Worm (Caenorhabditis elegans) whole organism, L3 larva: ENCODE results near the gene ZC84.6.
A peak's percentile ranks its signal among the peaks of the same experiment; 100 is the strongest.

Source experiments
- R02D3.7 ChIP-seq: fragments of 150-350 bp; optimal IDR thresholded peaks from 2 replicates; lab custom pipeline; 2014; ENCODE audit warnings: missing biosample characterization, missing genetic modification characterization
- ZK546.5 ChIP-seq: sonication (generic microtip); optimal IDR thresholded peaks from 2 replicates; lab custom pipeline; 2017; ENCODE audit warnings: missing biosample characterization, missing genetic modification characterization
- aly-2 ChIP-seq: fragments of 150-350 bp; optimal IDR thresholded peaks from 2 replicates; lab custom pipeline; 2014; ENCODE audit warnings: missing biosample characterization, missing genetic modification characterization
- ama-1 ChIP-seq: fragments of 150-350 bp; optimal IDR thresholded peaks from 2 replicates; lab custom pipeline; 2018
- ceh-16 ChIP-seq: sonication (generic microtip); optimal IDR thresholded peaks from 2 replicates; lab custom pipeline; 2017; ENCODE audit warnings: missing biosample characterization, missing genetic modification characterization
- ceh-28 ChIP-seq: fragments of 150-350 bp; optimal IDR thresholded peaks from 2 replicates; lab custom pipeline; 2014; ENCODE audit warnings: missing biosample characterization, missing genetic modification reagents, missing genetic modification characterization
- ceh-82 ChIP-seq: fragments of 150-350 bp; optimal IDR thresholded peaks from 2 replicates; lab custom pipeline; 2014; ENCODE audit warnings: missing biosample characterization, missing genetic modification characterization
- daf-12 ChIP-seq: fragments of 150-350 bp; optimal IDR thresholded peaks from 2 replicates; lab custom pipeline; 2014; ENCODE audit warnings: missing biosample characterization, missing genetic modification reagents, missing genetic modification characterization
- egl-5 ChIP-seq: fragments of 150-350 bp; optimal IDR thresholded peaks from 2 replicates; lab custom pipeline; 2017; ENCODE audit warnings: missing biosample characterization, missing genetic modification reagents, missing genetic modification characterization, inconsistent platforms
- elt-1 ChIP-seq: fragments of 150-350 bp; optimal IDR thresholded peaks from 2 replicates; lab custom pipeline; 2014; ENCODE audit warnings: missing biosample characterization, missing genetic modification characterization
- elt-2 ChIP-seq: sonication (generic microtip); optimal IDR thresholded peaks from 2 replicates; lab custom pipeline; 2016; ENCODE audit warnings: missing genetic modification reagents, mild to moderate bottlenecking, missing genetic modification characterization, missing compliant biosample characterization
- elt-3 ChIP-seq, 3 experiments: fragments of 150-350 bp in 1 of 3; sonication (generic microtip) in 2 of 3; optimal IDR thresholded peaks; 2 replicates in 2 of 3; 4 replicates in 1 of 3; lab custom pipeline; 2014 to 2017; ENCODE audit warnings: missing biosample characterization in 3 of 3, missing genetic modification characterization in 3 of 3
- eor-1 ChIP-seq, 2 experiments: fragments of 150-350 bp; optimal IDR thresholded peaks; 2 replicates each; lab custom pipeline; 2014 to 2018; ENCODE audit warnings: missing biosample characterization in 2 of 2, missing genetic modification characterization in 2 of 2
- fkh-10 ChIP-seq: sonication (generic microtip); optimal IDR thresholded peaks from 2 replicates; lab custom pipeline; 2017; ENCODE audit warnings: missing biosample characterization, missing genetic modification reagents, missing genetic modification characterization
- fkh-2 ChIP-seq: fragments of 150-350 bp; optimal IDR thresholded peaks from 2 replicates; lab custom pipeline; 2014; ENCODE audit warnings: missing biosample characterization, missing genetic modification reagents, missing genetic modification characterization
- fos-1 ChIP-seq: fragments of 150-350 bp; optimal IDR thresholded peaks from 2 replicates; lab custom pipeline; 2014; ENCODE audit warnings: missing biosample characterization, missing genetic modification characterization
- hmg-11 ChIP-seq: sonication (generic microtip); optimal IDR thresholded peaks from 2 replicates; lab custom pipeline; 2016; ENCODE audit warnings: missing genetic modification characterization, missing compliant biosample characterization
- lin-15B ChIP-seq: fragments of 150-350 bp; optimal IDR thresholded peaks from 2 replicates; lab custom pipeline; 2014; ENCODE audit warnings: missing biosample characterization, missing genetic modification characterization
- lin-39 ChIP-seq: fragments of 150-350 bp; optimal IDR thresholded peaks from 2 replicates; lab custom pipeline; 2018; ENCODE audit warnings: missing biosample characterization, missing genetic modification reagents, missing genetic modification characterization
- lsy-12 ChIP-seq: sonication (generic microtip); optimal IDR thresholded peaks from 2 replicates; lab custom pipeline; 2016; ENCODE audit warnings: mild to moderate bottlenecking, missing genetic modification characterization, missing compliant biosample characterization
- mdl-1 ChIP-seq: fragments of 150-350 bp; optimal IDR thresholded peaks from 2 replicates; lab custom pipeline; 2014; ENCODE audit warnings: missing biosample characterization, missing genetic modification characterization
- nfya-1 ChIP-seq: sonication (generic microtip); optimal IDR thresholded peaks from 2 replicates; lab custom pipeline; 2017; ENCODE audit warnings: missing genetic modification characterization, mild to moderate bottlenecking, missing compliant biosample characterization, antibody characterized with exemption, moderate library complexity; ENCODE audit not compliant: insufficient read depth
- nhr-11 ChIP-seq: fragments of 150-350 bp; optimal IDR thresholded peaks from 2 replicates; lab custom pipeline; 2014; ENCODE audit warnings: missing biosample characterization, missing genetic modification characterization
- nhr-12 ChIP-seq: fragments of 150-350 bp; optimal IDR thresholded peaks from 2 replicates; lab custom pipeline; 2014; ENCODE audit warnings: missing biosample characterization, missing genetic modification characterization
- nhr-23 ChIP-seq: fragments of 150-350 bp; optimal IDR thresholded peaks from 2 replicates; lab custom pipeline; 2014; ENCODE audit warnings: missing biosample characterization, missing genetic modification reagents, missing genetic modification characterization
- nhr-237 ChIP-seq: fragments of 150-350 bp; optimal IDR thresholded peaks from 2 replicates; lab custom pipeline; 2014; ENCODE audit warnings: missing biosample characterization, missing genetic modification characterization
- nhr-25 ChIP-seq: sonication (generic microtip); optimal IDR thresholded peaks from 2 replicates; lab custom pipeline; 2017; ENCODE audit warnings: missing biosample characterization, missing genetic modification characterization
- nhr-28 ChIP-seq: fragments of 150-350 bp; optimal IDR thresholded peaks from 2 replicates; lab custom pipeline; 2014; ENCODE audit warnings: missing biosample characterization, missing genetic modification characterization
- nhr-67 ChIP-seq: fragments of 150-350 bp; optimal IDR thresholded peaks from 2 replicates; lab custom pipeline; 2014; ENCODE audit warnings: missing biosample characterization, missing genetic modification characterization
- nhr-76 ChIP-seq: fragments of 150-350 bp; sonication (generic microtip); optimal IDR thresholded peaks from 5 replicates; lab custom pipeline; 2014; ENCODE audit warnings: missing biosample characterization, missing genetic modification characterization
- nhr-77 ChIP-seq: fragments of 150-350 bp; optimal IDR thresholded peaks from 2 replicates; lab custom pipeline; 2014; ENCODE audit warnings: missing biosample characterization, missing genetic modification characterization
- pha-4 ChIP-seq: fragments of 150-350 bp; optimal IDR thresholded peaks from 2 replicates; lab custom pipeline; 2014; ENCODE audit warnings: missing biosample characterization, missing genetic modification reagents, missing genetic modification characterization
- pqm-1 ChIP-seq: fragments of 150-350 bp; optimal IDR thresholded peaks from 2 replicates; lab custom pipeline; 2017; ENCODE audit warnings: missing biosample characterization, missing genetic modification characterization, inconsistent platforms
- sea-2 ChIP-seq: fragments of 150-350 bp; sonication (generic microtip); optimal IDR thresholded peaks from 4 replicates; lab custom pipeline; 2014; ENCODE audit warnings: missing biosample characterization, missing genetic modification reagents, missing genetic modification characterization
- snpc-4 ChIP-seq: fragments of 150-350 bp; optimal IDR thresholded peaks from 2 replicates; lab custom pipeline; 2014; ENCODE audit warnings: missing biosample characterization, missing genetic modification characterization
- tbx-2 ChIP-seq: sonication (generic microtip); optimal IDR thresholded peaks from 2 replicates; lab custom pipeline; 2016; ENCODE audit warnings: mild to moderate bottlenecking, missing genetic modification characterization, missing compliant biosample characterization
- unc-39 ChIP-seq: sonication (generic microtip); optimal IDR thresholded peaks from 4 replicates; lab custom pipeline; 2017; ENCODE audit warnings: missing biosample characterization, missing genetic modification characterization
- zag-1 ChIP-seq: fragments of 150-350 bp; optimal IDR thresholded peaks from 2 replicates; lab custom pipeline; 2014; ENCODE audit warnings: missing biosample characterization, missing genetic modification characterization
- ztf-11 ChIP-seq: fragments of 150-350 bp; optimal IDR thresholded peaks from 2 replicates; lab custom pipeline; 2014; ENCODE audit warnings: missing biosample characterization, missing genetic modification characterization
- ztf-4 ChIP-seq: fragments of 150-350 bp; optimal IDR thresholded peaks from 2 replicates; lab custom pipeline; 2014; ENCODE audit warnings: missing biosample characterization, missing genetic modification characterization

The ZC84.6 gene

ce11 chrIII:9239983-9240382, 40.5 kb upstream of the ZC84.6 start, which contains the start of gene saeg-2 (continued):
- TF ChIP-seq nhr-25 (tag; lab: Kevin White, UChicago) (peak; percentile 7), eor-1 (tag; optimal IDR thresholded peaks at IDR 0.05; lab: Kevin White, UChicago) (no peak), elt-3 (tag; optimal IDR thresholded peaks at IDR 0.05; lab: Kevin White, UChicago) (no peak), unc-39 (tag; lab: Kevin White, UChicago) (no peak), lin-39 (tag; lab: Kevin White, UChicago) (no peak), ceh-82 (no peak), nfya-1 (peak; percentile 58)

- TF ChIP-seq elt-2 (peak; percentile 42), ceh-82 (no peak), snpc-4 (tag; lab: Kevin White, UChicago) (no peak), lsy-12 (no peak), nhr-77 (tag; lab: Kevin White, UChicago) (no peak), pqm-1 (peak; percentile 11), hmg-11 (no peak), ztf-11 (tag; lab: Kevin White, UChicago) (no peak), pha-4 (peak; percentile 2), ZK546.5 (no peak), aly-2 (no peak), sea-2 (GFP tag; lab: Kevin White, UChicago) (no peak), tbx-2 (tag; lab: Kevin White, UChicago) (no peak), nhr-25 (tag; lab: Kevin White, UChicago) (no peak), nhr-28 (tag; lab: Kevin White, UChicago) (no peak), zag-1 (tag; lab: Kevin White, UChicago) (no peak), fkh-10 (no peak), elt-1 (tag; lab: Kevin White, UChicago) (no peak), fkh-2 (tag; lab: Kevin White, UChicago) (no peak)
These were observed 38.1 kb upstream of the ZC84.6 start for ce11 chrIII:9237626-9238025.

- no peak for TF ChIP-seq nhr-12
- TF ChIP-seq nhr-76, result no peak
- no peak for TF ChIP-seq nhr-11 (tag; lab: Kevin White, UChicago)
- TF ChIP-seq nhr-25 (tag; lab: Kevin White, UChicago), result no peak
- TF ChIP-seq mdl-1 (tag; lab: Kevin White, UChicago), result no peak
- TF ChIP-seq pqm-1, result no peak
- TF ChIP-seq lin-15B (tag; lab: Kevin White, UChicago), result no peak
- TF ChIP-seq ztf-4 (tag; lab: Kevin White, UChicago), result no peak
- no peak for TF ChIP-seq nhr-28 (tag; lab: Kevin White, UChicago)
- TF ChIP-seq fkh-2 (tag; lab: Kevin White, UChicago), result no peak
- no peak for TF ChIP-seq ceh-28 (tag; lab: Kevin White, UChicago)
These were observed 36.7 kb upstream of the ZC84.6 start, which contains the start of gene T23G5.2 for ce11 chrIII:9236228-9236627. Gene T23G5.2 (minus strand): TSS chrIII:9236328.

- no peak for TF ChIP-seq ceh-16
- no peak for TF ChIP-seq nhr-23 (tag; lab: Kevin White, UChicago)
- TF ChIP-seq nhr-237 (tag; lab: Kevin White, UChicago), result no peak
- no peak for TF ChIP-seq hmg-11
These were observed 31.7 kb upstream of the ZC84.6 start, which contains the start of gene T23G5.3 for ce11 chrIII:9231173-9231572. Gene T23G5.3 (minus strand): TSS chrIII:9231273.

- TF ChIP-seq ama-1 (no peak), ztf-4 (tag; lab: Kevin White, UChicago) (no peak), egl-5 (tag; lab: Kevin White, UChicago) (no peak), fkh-10 (no peak), nhr-67 (tag; lab: Kevin White, UChicago) (no peak), nhr-25 (tag; lab: Kevin White, UChicago) (no peak), elt-3 (tag; optimal IDR thresholded peaks at IDR 0.05; lab: Kevin White, UChicago) (no peak), lin-15B (tag; lab: Kevin White, UChicago) (no peak), lin-39 (tag; lab: Kevin White, UChicago) (no peak), daf-12 (tag; lab: Kevin White, UChicago) (no peak), R02D3.7 (tag; lab: Kevin White, UChicago) (no peak), hmg-11 (no peak), sea-2 (GFP tag; lab: Kevin White, UChicago) (no peak), nhr-76 (no peak), ceh-82 (no peak), fos-1 (tag; lab: Kevin White, UChicago) (no peak), pha-4 (no peak), elt-1 (tag; lab: Kevin White, UChicago) (no peak)
These were observed 29.2 kb upstream of the ZC84.6 start, which contains the start of gene rnr-1 for ce11 chrIII:9228722-9229121. Gene rnr-1 (minus strand): TSS chrIII:9228798.
